Fruit fly (Drosophila melanogaster) S2 (cell line): ENCODE results near the gene CG8564.

Experiments used
- CG8478 ChIP-seq: fragments of >200 bp; optimal IDR thresholded peaks from 2 replicates; lab custom pipeline; 2018
- CTCF ChIP-seq, 2 experiments: fragments of >200 bp; optimal IDR thresholded peaks; 2 replicates each; lab custom pipeline; 2018

DNA sequence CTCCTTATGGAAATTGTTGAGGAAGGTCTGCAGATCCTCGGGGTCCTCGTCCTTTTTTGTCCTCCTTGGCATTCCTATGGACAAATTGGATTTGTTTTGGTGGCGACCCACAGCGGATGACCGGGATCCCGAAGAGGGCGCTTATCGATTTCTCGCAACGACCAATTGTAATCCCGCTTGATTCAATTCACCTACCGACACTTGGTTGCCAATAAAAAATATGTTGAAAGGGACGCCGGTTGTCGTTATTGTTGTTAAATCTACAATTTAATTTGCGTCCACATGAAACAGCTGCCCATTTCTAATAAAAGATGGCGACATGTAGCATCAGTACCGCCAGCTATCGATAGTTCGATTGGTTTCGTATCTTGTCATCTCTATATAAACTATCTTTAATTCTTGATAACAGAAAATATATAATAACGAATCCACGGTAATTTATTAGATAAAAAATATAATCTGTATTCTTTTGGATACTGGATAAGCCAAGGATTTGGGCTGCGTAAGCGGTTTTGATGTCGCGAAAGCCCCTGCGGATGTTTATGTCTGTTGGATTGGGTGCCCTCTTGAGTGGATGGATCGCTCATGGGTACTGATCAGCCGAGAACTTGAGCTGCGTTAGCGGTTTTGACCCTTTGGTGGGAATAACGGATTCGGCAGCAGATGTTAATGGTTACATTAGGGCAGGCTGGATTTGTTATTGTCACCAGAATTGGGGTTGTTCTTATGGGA, 31.2 kb downstream of the CG8564 start, which contains the start of gene CTCF:
- TF ChIP-seq CG8478 (lab: Kevin White, UChicago) (no peak), CTCF (optimal IDR thresholded peaks at IDR 0.05; lab: Kevin White, UChicago) (peak; percentile 85 to 93)
